Worm (Caenorhabditis elegans): ENCODE measurements around the gene W08E12.7.
A peak's percentile ranks its signal among the peaks of the same experiment; 100 is the strongest.

Gene W08E12.7

ce11 chrIV:3338676-3339075 lies 43.7 kb downstream of the W08E12.7 start, which contains the start of gene hrpa-1 (continued):
- TF ChIP-seq sdz-38 (tag; optimal IDR thresholded peaks at IDR 0.05), result no peak
- no peak for TF ChIP-seq nhr-120 (GFP tag; IDR thresholded peaks at IDR 0.05)
- TF ChIP-seq mcd-1 (GFP tag; IDR thresholded peaks at IDR 0.05), result peak; percentile 87
- TF ChIP-seq lsy-27 (tag; optimal IDR thresholded peaks at IDR 0.05; ENCODE audit: borderline replicate concordance, insufficient read depth), result no peak
- TF ChIP-seq snpc-3.4 (tag; optimal IDR thresholded peaks at IDR 0.05), result peak; percentile 35
- TF ChIP-seq nfya-1 (tag; optimal IDR thresholded peaks at IDR 0.05; ENCODE audit: borderline replicate concordance, insufficient read depth), result no peak
- no peak for TF ChIP-seq egl-18 (GFP tag; IDR thresholded peaks at IDR 0.05)
- TF ChIP-seq F55B11.4 (tag; optimal IDR thresholded peaks at IDR 0.05; ENCODE audit: borderline replicate concordance, insufficient read depth), result no peak
- TF ChIP-seq rec-8 (tag; optimal IDR thresholded peaks at IDR 0.05), result no peak
- TF ChIP-seq xnd-1 (tag; optimal IDR thresholded peaks at IDR 0.05), result no peak
- TF ChIP-seq mes-4 (tag; optimal IDR thresholded peaks at IDR 0.05), result no peak
- TF ChIP-seq ztf-22 (GFP tag; optimal IDR thresholded peaks at IDR 0.05), result no peak
- peak in 1 of 2 experiments; percentile 30 for TF ChIP-seq let-607 (tag; optimal IDR thresholded peaks at IDR 0.05)
- no peak for TF ChIP-seq gei-17 (GFP tag; optimal IDR thresholded peaks at IDR 0.05)
- TF ChIP-seq snpc-1.3 (tag; optimal IDR thresholded peaks at IDR 0.05; ENCODE audit: insufficient read depth), result peak; percentile 52
- TF ChIP-seq ztf-25 (GFP tag; IDR thresholded peaks at IDR 0.05), result no peak
- no peak for TF ChIP-seq pha-4 (tag; optimal IDR thresholded peaks at IDR 0.05)
- no peak for TF ChIP-seq F22D6.2 (tag; optimal IDR thresholded peaks at IDR 0.05)
- peak; percentile 79 for TF ChIP-seq dox-1 (GFP tag; IDR thresholded peaks at IDR 0.05)
- no peak for TF ChIP-seq B0261.1 (tag; optimal IDR thresholded peaks at IDR 0.05)
- no peak for TF ChIP-seq tbx-9 (tag; optimal IDR thresholded peaks at IDR 0.05; ENCODE audit: borderline replicate concordance)
- no peak for TF ChIP-seq bed-2 (GFP tag; IDR thresholded peaks at IDR 0.05)
- TF ChIP-seq ztf-6 (GFP tag; IDR thresholded peaks at IDR 0.05), result no peak
- TF ChIP-seq nfya-2 (GFP tag; IDR thresholded peaks at IDR 0.05), result no peak
- no peak for TF ChIP-seq T07F8.4 (tag; optimal IDR thresholded peaks at IDR 0.05)
- no peak for TF ChIP-seq nhr-27 (tag; optimal IDR thresholded peaks at IDR 0.05)
- no peak for TF ChIP-seq repo-1 (tag; optimal IDR thresholded peaks at IDR 0.05)
- no peak for TF ChIP-seq fkh-3 (tag; optimal IDR thresholded peaks at IDR 0.05)
- TF ChIP-seq attf-5 (GFP tag; optimal IDR thresholded peaks at IDR 0.05), result peak; percentile 45
- peak; percentile 63 for TF ChIP-seq Y53G8AR.9 (GFP tag; conservative IDR thresholded peaks at IDR 0.05)
- TF ChIP-seq F23B12.7 (tag; optimal IDR thresholded peaks at IDR 0.05; ENCODE audit: insufficient read depth), result peak; percentile 66
- no peak for TF ChIP-seq ztf-28 (GFP tag; IDR thresholded peaks at IDR 0.05)
- TF ChIP-seq lin-40 (tag; optimal IDR thresholded peaks at IDR 0.05), result peak; percentile 71
- no peak for TF ChIP-seq B0336.3 (GFP tag; IDR thresholded peaks at IDR 0.05)
- peak; percentile 9 for TF ChIP-seq him-1 (tag; optimal IDR thresholded peaks at IDR 0.05)
- no peak for TF ChIP-seq egrh-3 (GFP tag; IDR thresholded peaks at IDR 0.05)
- TF ChIP-seq aptf-3 (GFP tag; IDR thresholded peaks at IDR 0.05), result no peak
- TF ChIP-seq ceh-100 (GFP tag; IDR thresholded peaks at IDR 0.05), result no peak
- no peak for TF ChIP-seq egl-44 (GFP tag; IDR thresholded peaks at IDR 0.05)
- peak; percentile 44; the same call in 1 of the 2 replicates for TF ChIP-seq pbrm-1 (GFP tag; IDR thresholded peaks at IDR 0.05)
- peak; percentile 16 for TF ChIP-seq snpc-4 (GFP tag; optimal IDR thresholded peaks at IDR 0.05)
- TF ChIP-seq snpc-4 (tag; optimal IDR thresholded peaks at IDR 0.05), result peak in 3 of 4 experiments; percentile 3 to 51 (median 11)
- no peak for TF ChIP-seq lag-1 (GFP tag; IDR thresholded peaks at IDR 0.05)
- no peak for TF ChIP-seq nhr-80 (tag; optimal IDR thresholded peaks at IDR 0.05)
- TF ChIP-seq F33H1.4 (GFP tag; IDR thresholded peaks at IDR 0.05), result peak; percentile 97
- no peak for TF ChIP-seq zim-3 (tag; optimal IDR thresholded peaks at IDR 0.05)
- no peak for TF ChIP-seq aptf-2 (GFP tag; conservative IDR thresholded peaks at IDR 0.05)
- TF ChIP-seq madf-8 (GFP tag; conservative IDR thresholded peaks at IDR 0.05), result no peak

All from whole organism, young adult.